Worm (Caenorhabditis elegans): ENCODE results near the gene arrd-28.

DNA sequence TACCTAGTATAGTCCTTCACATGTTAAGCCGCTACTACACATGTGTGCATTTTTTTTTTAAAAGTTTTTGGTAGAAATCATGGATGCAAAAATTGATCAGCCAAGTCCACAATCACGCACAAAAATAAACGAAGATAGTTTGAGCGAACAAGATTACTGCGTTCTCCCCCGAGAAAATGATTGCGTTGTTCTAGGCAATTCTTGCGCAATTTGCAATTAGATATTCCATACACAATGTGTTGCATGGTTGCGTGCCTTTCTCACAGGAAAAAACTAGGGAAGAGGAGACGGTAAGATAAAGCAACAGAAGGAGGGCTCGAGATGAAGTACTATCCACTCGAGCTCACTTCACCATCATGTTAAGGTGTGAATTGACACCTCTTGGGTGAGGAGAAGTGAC is 22.2 kb downstream of the arrd-28 start:
- TF ChIP-seq him-1 (tag; optimal IDR thresholded peaks at IDR 0.05) (no peak), W03F9.2 (tag; optimal IDR thresholded peaks at IDR 0.05) (no peak), dao-5 (tag; optimal IDR thresholded peaks at IDR 0.05) (no peak)
